Fruit fly (Drosophila melanogaster) whole organism, embryonic: Measurements from ENCODE around the gene CG15882.

Source experiments
- Aef1 ChIP-seq: fragments of 200-800 bp; sonication (Bioruptor generic); IDR thresholded peaks from 3 replicates; pipeline ENCODE4 v1.3.6; 2022; ENCODE audit warnings: missing biosample characterization, missing genetic modification characterization
- CG10147 ChIP-seq: fragments of 200-800 bp; sonication (Bioruptor generic); optimal IDR thresholded peaks from 2 replicates; lab custom pipeline; 2019; ENCODE audit warnings: missing biosample characterization, mild to moderate bottlenecking, missing genetic modification characterization, moderate library complexity
- CG10979 ChIP-seq: fragments of 200-800 bp; sonication (Bioruptor generic); optimal IDR thresholded peaks from 2 replicates; lab custom pipeline; 2018; ENCODE audit warnings: missing biosample characterization, mild to moderate bottlenecking, missing genetic modification characterization, moderate library complexity
- CG11560 ChIP-seq: fragments of 200-800 bp; sonication (Bioruptor generic); IDR thresholded peaks from 3 replicates; pipeline ENCODE4 v1.3.6; 2022; ENCODE audit warnings: missing biosample characterization, missing genetic modification characterization
- CG11696 ChIP-seq: fragments of 200-800 bp; sonication (Bioruptor generic); IDR thresholded peaks from 2 replicates; pipeline ENCODE4 v1.3.6; 2022; ENCODE audit warnings: missing biosample characterization, missing genetic modification characterization
- CG12155 ChIP-seq: fragments of 200-800 bp; sonication (Bioruptor generic); optimal IDR thresholded peaks from 3 replicates; lab custom pipeline; 2016; ENCODE audit warnings: missing biosample characterization, missing genetic modification characterization
- CG13624 ChIP-seq: fragments of 200-800 bp; sonication (Bioruptor generic); optimal IDR thresholded peaks from 2 replicates; lab custom pipeline; 2016; ENCODE audit warnings: missing biosample characterization, missing genetic modification characterization
- CG14710 ChIP-seq: fragments of 200-800 bp; sonication (Bioruptor generic); optimal IDR thresholded peaks from 3 replicates; lab custom pipeline; 2019; ENCODE audit warnings: missing biosample characterization, mild to moderate bottlenecking, missing genetic modification characterization, moderate library complexity
- CG15073 ChIP-seq: fragments of 200-800 bp; sonication (Bioruptor generic); optimal IDR thresholded peaks from 2 replicates; lab custom pipeline; 2016; ENCODE audit warnings: missing biosample characterization, missing genetic modification characterization
- CG16813 ChIP-seq: fragments of 200-800 bp; sonication (Bioruptor generic); IDR thresholded peaks from 3 replicates; pipeline ENCODE4 v1.3.6; 2022; ENCODE audit warnings: missing biosample characterization, missing genetic modification characterization; ENCODE audit not compliant: partially characterized antibody
- CG18619 ChIP-seq: fragments of 200-800 bp; sonication (Bioruptor generic); optimal IDR thresholded peaks from 3 replicates; lab custom pipeline; 2017; ENCODE audit warnings: missing biosample characterization, mild to moderate bottlenecking, missing genetic modification characterization
- CG2889 ChIP-seq: fragments of 200-800 bp; sonication (Bioruptor generic); IDR thresholded peaks from 3 replicates; pipeline ENCODE4 v1.3.6; 2022; ENCODE audit warnings: missing biosample characterization, missing genetic modification characterization
- CG4854 ChIP-seq: fragments of 200-800 bp; sonication (Bioruptor generic); optimal IDR thresholded peaks from 2 replicates; lab custom pipeline; 2016; ENCODE audit warnings: missing biosample characterization, missing genetic modification characterization, inconsistent platforms
- CG6765 ChIP-seq: fragments of 200-800 bp; sonication (Bioruptor generic); optimal IDR thresholded peaks from 3 replicates; lab custom pipeline; 2017; ENCODE audit warnings: missing biosample characterization, mild to moderate bottlenecking, missing genetic modification characterization
- CG7271 ChIP-seq: fragments of 200-800 bp; sonication (Bioruptor generic); optimal IDR thresholded peaks from 2 replicates; lab custom pipeline; 2018; ENCODE audit warnings: missing biosample characterization, mild to moderate bottlenecking, missing genetic modification characterization, moderate library complexity
- CG7987 ChIP-seq: fragments of 200-800 bp; sonication (Bioruptor generic); optimal IDR thresholded peaks from 2 replicates; lab custom pipeline; 2018; ENCODE audit warnings: missing biosample characterization, mild to moderate bottlenecking, missing genetic modification characterization, moderate library complexity
- CG9437 ChIP-seq: fragments of 200-800 bp; sonication (Bioruptor generic); optimal IDR thresholded peaks from 2 replicates; lab custom pipeline; 2018; ENCODE audit warnings: missing biosample characterization, mild to moderate bottlenecking, missing genetic modification characterization
- CTCF ChIP-seq: fragments of 200-800 bp; sonication (Bioruptor generic); optimal IDR thresholded peaks from 2 replicates; lab custom pipeline; 2017; ENCODE audit warnings: missing biosample characterization, mild to moderate bottlenecking, missing genetic modification characterization, moderate library complexity
- Chrac-16 ChIP-seq: fragments of 200-800 bp; sonication (Bioruptor generic); optimal IDR thresholded peaks from 3 replicates; lab custom pipeline; 2016; ENCODE audit warnings: missing biosample characterization, missing genetic modification characterization
- Dfd ChIP-seq, 2 experiments: fragments of >200 bp; optimal IDR thresholded peaks; 2 replicates each; lab custom pipeline; 2017; ENCODE audit warnings: missing biosample characterization in 2 of 2, missing genetic modification characterization in 2 of 2
- Eip74EF ChIP-seq, 2 experiments: fragments of 200-800 bp in 1 of 2; fragments of >200 bp in 1 of 2; sonication (Bioruptor generic) in 1 of 2; optimal IDR thresholded peaks; 2 replicates each; lab custom pipeline; 2017 to 2019; ENCODE audit warnings: missing biosample characterization in 2 of 2, missing genetic modification characterization in 2 of 2, mild to moderate bottlenecking in 1 of 2, moderate library complexity in 1 of 2
- Ets65A ChIP-seq: fragments of 200-800 bp; sonication (Bioruptor generic); peaks from one replicate; lab custom pipeline; 2016; ENCODE audit warnings: missing biosample characterization, missing genetic modification characterization
- Gug ChIP-seq: fragments of 200-800 bp; sonication (Bioruptor generic); IDR thresholded peaks from 4 replicates; pipeline ENCODE4 v1.3.6; 2022; ENCODE audit warnings: missing biosample characterization, missing genetic modification characterization
- HLH54F ChIP-seq: fragments of 200-800 bp; sonication (Bioruptor generic); optimal IDR thresholded peaks from 3 replicates; lab custom pipeline; 2016; ENCODE audit warnings: missing biosample characterization, missing genetic modification characterization
- Hr3 ChIP-seq: fragments of 200-800 bp; sonication (Bioruptor generic); optimal IDR thresholded peaks from 3 replicates; lab custom pipeline; 2016; ENCODE audit warnings: missing biosample characterization, missing genetic modification characterization
- Mrtf ChIP-seq: fragments of 200-800 bp; sonication (Bioruptor generic); IDR thresholded peaks from 3 replicates; pipeline ENCODE4 v1.3.6; 2022; ENCODE audit warnings: missing biosample characterization, missing genetic modification characterization
- NC2β ChIP-seq: fragments of 200-800 bp; sonication (Bioruptor generic); optimal IDR thresholded peaks from 2 replicates; lab custom pipeline; 2016; ENCODE audit warnings: missing biosample characterization, missing genetic modification characterization
- Side ChIP-seq: fragments of 200-800 bp; sonication (Bioruptor generic); optimal IDR thresholded peaks from 2 replicates; lab custom pipeline; 2016; ENCODE audit warnings: missing biosample characterization, missing genetic modification characterization
- Sin3A ChIP-seq: fragments of >200 bp; optimal IDR thresholded peaks from 2 replicates; lab custom pipeline; 2018
- ac ChIP-seq: fragments of 200-800 bp; sonication (Bioruptor generic); optimal IDR thresholded peaks from 3 replicates; lab custom pipeline; 2017; ENCODE audit warnings: missing biosample characterization, mild to moderate bottlenecking, missing genetic modification characterization
- amos ChIP-seq: fragments of 200-800 bp; sonication (Bioruptor generic); IDR thresholded peaks from 2 replicates; pipeline ENCODE4 v1.3.6; 2022; ENCODE audit warnings: missing biosample characterization, missing genetic modification characterization; ENCODE audit not compliant: partially characterized antibody
- bcd ChIP-seq: fragments of 200-800 bp; sonication (Bioruptor generic); optimal IDR thresholded peaks from 2 replicates; lab custom pipeline; 2017; ENCODE audit warnings: missing biosample characterization, mild to moderate bottlenecking, missing genetic modification characterization
- bsh ChIP-seq, 2 experiments: fragments of 200-800 bp; sonication (Bioruptor generic); optimal IDR thresholded peaks; 2 replicates each; lab custom pipeline; 2017 to 2018; ENCODE audit warnings: mild to moderate bottlenecking in 2 of 2, missing biosample characterization in 2 of 2, missing genetic modification characterization in 2 of 2, moderate library complexity in 1 of 2
- cato ChIP-seq: fragments of 200-800 bp; sonication (Bioruptor generic); optimal IDR thresholded peaks from 2 replicates; lab custom pipeline; 2016; ENCODE audit warnings: missing biosample characterization, missing genetic modification characterization, borderline replicate concordance
- corto ChIP-seq: fragments of 200-800 bp; sonication (Bioruptor generic); optimal IDR thresholded peaks from 2 replicates; lab custom pipeline; 2016; ENCODE audit warnings: missing biosample characterization, mild to moderate bottlenecking, missing genetic modification characterization, moderate library complexity
- da ChIP-seq: fragments of 200-800 bp; sonication (Bioruptor generic); optimal IDR thresholded peaks from 2 replicates; lab custom pipeline; 2016; ENCODE audit warnings: missing biosample characterization, missing genetic modification characterization
- esg ChIP-seq: fragments of 200-800 bp; sonication (Bioruptor generic); conservative IDR thresholded peaks from 2 replicates; pipeline ENCODE4 v1.3.6; 2022; ENCODE audit warnings: missing biosample characterization, missing genetic modification characterization
- hb ChIP-seq: fragments of 200-800 bp; sonication (Bioruptor generic); IDR thresholded peaks from 3 replicates; pipeline ENCODE4 v1.3.6; 2022; ENCODE audit warnings: missing biosample characterization, missing genetic modification characterization; ENCODE audit not compliant: partially characterized antibody
- inv ChIP-seq: fragments of 200-800 bp; sonication (Bioruptor generic); IDR thresholded peaks from 2 replicates; pipeline ENCODE4 v1.3.6; 2022; ENCODE audit warnings: missing biosample characterization, missing genetic modification characterization; ENCODE audit not compliant: partially characterized antibody
- kay ChIP-seq: fragments of 200-800 bp; sonication (Bioruptor generic); optimal IDR thresholded peaks from 2 replicates; lab custom pipeline; 2016; ENCODE audit warnings: missing biosample characterization, missing genetic modification characterization
- lab ChIP-seq: fragments of 200-800 bp; sonication (Bioruptor generic); optimal IDR thresholded peaks from 3 replicates; lab custom pipeline; 2017; ENCODE audit warnings: missing biosample characterization, missing genetic modification characterization, mild to moderate bottlenecking, moderate library complexity, missing genetic modification reagents
- lilli ChIP-seq: fragments of 200-800 bp; sonication (Bioruptor generic); optimal IDR thresholded peaks from 3 replicates; lab custom pipeline; 2016; ENCODE audit warnings: missing biosample characterization, missing genetic modification characterization
- maf-S ChIP-seq: fragments of 200-800 bp; sonication (Bioruptor generic); optimal IDR thresholded peaks from 2 replicates; lab custom pipeline; 2016; ENCODE audit warnings: missing biosample characterization, missing genetic modification characterization
- mirr ChIP-seq: fragments of 200-800 bp; sonication (Bioruptor generic); optimal IDR thresholded peaks from 3 replicates; lab custom pipeline; 2018; ENCODE audit warnings: missing biosample characterization, mild to moderate bottlenecking, missing genetic modification characterization
- nom ChIP-seq: fragments of 200-800 bp; sonication (Bioruptor generic); optimal IDR thresholded peaks from 2 replicates; lab custom pipeline; 2017; ENCODE audit warnings: missing biosample characterization, missing genetic modification characterization, mild to moderate bottlenecking, moderate library complexity, missing genetic modification reagents
- p53 ChIP-seq: fragments of 200-800 bp; sonication (Bioruptor generic); optimal IDR thresholded peaks from 2 replicates; lab custom pipeline; 2016; ENCODE audit warnings: missing biosample characterization, missing genetic modification characterization
- pan ChIP-seq, 4 experiments: fragments of >200 bp in 3 of 4; fragments of 200-800 bp in 1 of 4; sonication (Bioruptor generic) in 1 of 4; optimal IDR thresholded peaks in 3 of 4; IDR thresholded peaks in 1 of 4; 2 replicates each; pipeline versions ENCODE4 v1.3.6 to Lab custom; 2017 to 2022; ENCODE audit warnings: missing biosample characterization in 2 of 4, missing genetic modification characterization in 2 of 4, mixed read lengths in 1 of 4
- pb ChIP-seq: fragments of 200-800 bp; sonication (Bioruptor generic); optimal IDR thresholded peaks from 3 replicates; lab custom pipeline; 2016; ENCODE audit warnings: missing biosample characterization, missing genetic modification characterization
- ranshi ChIP-seq: fragments of 200-800 bp; sonication (Bioruptor generic); IDR thresholded peaks from 2 replicates; pipeline ENCODE4 v1.3.6; 2022; ENCODE audit warnings: missing biosample characterization, missing genetic modification characterization
- sima ChIP-seq: fragments of 200-800 bp; sonication (Bioruptor generic); optimal IDR thresholded peaks from 2 replicates; lab custom pipeline; 2016; ENCODE audit warnings: missing biosample characterization, missing genetic modification characterization
- vvl ChIP-seq: fragments of 200-800 bp; sonication (Bioruptor generic); IDR thresholded peaks from 2 replicates; pipeline ENCODE4 v1.3.6; 2022; ENCODE audit warnings: missing biosample characterization, missing genetic modification characterization

CG15882 gene

dm6 chrX:19154998-19155397 is 30.8 kb upstream of the CG15882 start (continued):
- TF ChIP-seq CG9437 (GFP tag; lab: Kevin White, UChicago), result peak; percentile 65
- peak; percentile 85 to 96 for TF ChIP-seq bsh (GFP tag; optimal IDR thresholded peaks at IDR 0.05; lab: Kevin White, UChicago)
- TF ChIP-seq CG2889 (GFP tag; lab: Robert Waterston, UW), result peak; percentile 61; the same call in 1 of the 3 replicates
- peak; percentile 93 for TF ChIP-seq CG14710 (tag; lab: Kevin White, UChicago)
- TF ChIP-seq p53, result no peak
- TF ChIP-seq CG11696 (GFP tag; lab: Robert Waterston, UW), result no peak
- peak; percentile 73 for TF ChIP-seq lab (GFP tag; lab: Kevin White, UChicago)
- TF ChIP-seq hb (GFP tag; lab: Robert Waterston, UW), result no peak
- TF ChIP-seq pan (optimal IDR thresholded peaks at IDR 0.05; lab: Kevin White, UChicago), result no peak
- peak in 1 of 2 experiments; percentile 75 for TF ChIP-seq pan (GFP tag; optimal IDR thresholded peaks at IDR 0.05 in 1 of 2, IDR thresholded peaks at IDR 0.05 in 1 of 2)
- peak; percentile 73 for TF ChIP-seq maf-S (GFP tag; lab: Kevin White, UChicago)
- TF ChIP-seq corto (GFP tag; lab: Kevin White, UChicago), result peak; percentile 82
- TF ChIP-seq ac (GFP tag; lab: Kevin White, UChicago), result peak; percentile 83
- peak; percentile 73 for TF ChIP-seq CG4854
- TF ChIP-seq mirr, result no peak
- TF ChIP-seq da (GFP tag; lab: Kevin White, UChicago), result no peak
- no peak for TF ChIP-seq amos
- peak; percentile 3 for TF ChIP-seq CTCF (GFP tag; lab: Kevin White, UChicago)
- TF ChIP-seq CG15073 (GFP tag; lab: Kevin White, UChicago), result peak; percentile 45
- TF ChIP-seq Chrac-16 (GFP tag; lab: Kevin White, UChicago), result peak; percentile 87
- peak; percentile 85 for TF ChIP-seq CG13624 (GFP tag; lab: Kevin White, UChicago)
- TF ChIP-seq pb, result peak; percentile 87
- peak; percentile 73 for TF ChIP-seq CG12155
- peak; percentile 60 for TF ChIP-seq sima (GFP tag; lab: Kevin White, UChicago)
- TF ChIP-seq nom (GFP tag; lab: Kevin White, UChicago), result peak; percentile 77
- TF ChIP-seq inv (GFP tag; lab: Robert Waterston, UW), result no peak
- peak; percentile 56 for TF ChIP-seq Aef1
- TF ChIP-seq Side (GFP tag; lab: Kevin White, UChicago), result peak; percentile 81
- peak; percentile 71 for TF ChIP-seq cato (GFP tag; lab: Kevin White, UChicago)
- peak; percentile 96 for TF ChIP-seq CG10979 (tag; lab: Kevin White, UChicago)
- no peak for TF ChIP-seq Dfd (GFP tag; optimal IDR thresholded peaks at IDR 0.05; lab: Kevin White, UChicago)
- TF ChIP-seq Gug, result peak; percentile 74; the same call in 3 of the 4 replicates
- peak; percentile 84 for TF ChIP-seq kay (GFP tag; lab: Kevin White, UChicago)
- peak; percentile 81 for TF ChIP-seq lilli (GFP tag; lab: Kevin White, UChicago)
- TF ChIP-seq Hr3 (GFP tag; lab: Kevin White, UChicago), result peak; percentile 83
- TF ChIP-seq CG10147 (GFP tag; lab: Kevin White, UChicago), result peak; percentile 22
- TF ChIP-seq Ets65A, result peak; percentile 98
- peak; percentile 42 for TF ChIP-seq CG7987 (GFP tag; lab: Kevin White, UChicago)
- TF ChIP-seq Eip74EF (GFP tag; optimal IDR thresholded peaks at IDR 0.05; lab: Kevin White, UChicago), result peak in 1 of 2 experiments; percentile 87
- TF ChIP-seq Mrtf, result peak; percentile 72
- TF ChIP-seq bcd, result peak; percentile 80
- TF ChIP-seq CG6765 (GFP tag; lab: Kevin White, UChicago), result no peak
- TF ChIP-seq Sin3A (lab: Kevin White, UChicago), result no peak
- TF ChIP-seq CG11560 (tag; lab: Robert Waterston, UW), result 0 out of 3 replicates have a peak, but pooled peaks have one; percentile 41
- peak; percentile 65 for TF ChIP-seq CG7271 (tag; lab: Kevin White, UChicago)
- TF ChIP-seq NC2β (GFP tag; lab: Kevin White, UChicago), result peak; percentile 90
- peak; percentile 58 for TF ChIP-seq HLH54F (GFP tag; lab: Kevin White, UChicago)
- TF ChIP-seq ranshi (GFP tag; lab: Robert Waterston, UW), result peak; percentile 84
- TF ChIP-seq esg (GFP tag; lab: Robert Waterston, UW), result peak; percentile 76
- no peak for TF ChIP-seq CG16813 (GFP tag; lab: Robert Waterston, UW)
- TF ChIP-seq vvl, result peak; percentile 95
- TF ChIP-seq CG18619, result peak; percentile 68
